Worm (Caenorhabditis elegans) whole organism, dauer: ENCODE results near the gene catp-3.

Experiments
- unc-62 ChIP-seq: sonication (generic microtip); optimal IDR thresholded peaks from 2 replicates; lab custom pipeline; 2017; ENCODE audit warnings: missing biosample characterization, missing genetic modification reagents, missing genetic modification characterization

catp-3 gene

ce11 chrV:8051851-8052250 is 24.0 kb upstream of the catp-3 start, which contains the start of gene sth-1:
sth-1 (plus strand) TSS chrV:8052151.
- TF ChIP-seq unc-62: no peak

ce11 chrV:8054130-8054529 is 21.7 kb upstream of the catp-3 start, which contains the start of gene ZC513.2:
ZC513.2 (plus strand) TSS chrV:8054430.
- TF ChIP-seq unc-62: no peak

- TF ChIP-seq unc-62: no peak
Observed at ce11 chrV:8055170-8055569, 20.6 kb upstream of the catp-3 start.

ce11 chrV:8058359-8058758 is 17.5 kb upstream of the catp-3 start, which contains the start of gene str-138:
str-138 (plus strand) TSS chrV:8058659.
- no peak for TF ChIP-seq unc-62

ce11 chrV:8062074-8062473 is 13.7 kb upstream of the catp-3 start, which contains the start of gene str-139:
str-139 (minus strand) TSS chrV:8062174.
- TF ChIP-seq unc-62: no peak

ce11 chrV:8067800-8068199 is 8.0 kb upstream of the catp-3 start, which contains the start of gene str-140:
str-140 (minus strand) TSS chrV:8067900.
- TF ChIP-seq unc-62: no peak

- TF ChIP-seq unc-62: no peak
Observed at ce11 chrV:8069637-8070036, 6.2 kb upstream of the catp-3 start, which contains the start of gene str-143. str-143 (minus strand) TSS chrV:8069737.

- TF ChIP-seq unc-62: no peak
Observed at ce11 chrV:8072047-8072446, 3.8 kb upstream of the catp-3 start, which contains the start of gene str-144. str-144 (minus strand) TSS chrV:8072147.

- no peak for TF ChIP-seq unc-62
Observed at ce11 chrV:8073162-8073561, 2.6 kb upstream of the catp-3 start.

ce11 chrV:8079813-8080212 is 4.0 kb downstream of the catp-3 start:
- TF ChIP-seq unc-62: no peak

- no peak for TF ChIP-seq unc-62
Observed at ce11 chrV:8081579-8081978, 5.8 kb downstream of the catp-3 start, which contains the start of gene str-131. str-131 (minus strand) TSS chrV:8081679.

- TF ChIP-seq unc-62: no peak
Observed at ce11 chrV:8085141-8085540, 9.3 kb downstream of the catp-3 start, which contains the start of gene C09H5.7. C09H5.7 (minus strand) TSS chrV:8085241.

- no peak for TF ChIP-seq unc-62
Observed at ce11 chrV:8090595-8090994, 14.8 kb downstream of the catp-3 start, which contains the start of gene str-130. str-130 (minus strand) TSS chrV:8090695.

- no peak for TF ChIP-seq unc-62
Observed at ce11 chrV:8092385-8092784, 16.6 kb downstream of the catp-3 start, which contains the start of gene str-129. str-129 (minus strand) TSS chrV:8092485.

ce11 chrV:8095378-8095777 is 19.6 kb downstream of the catp-3 start, which contains the start of gene str-146:
str-146 (minus strand) TSS chrV:8095478.
- no peak for TF ChIP-seq unc-62

ce11 chrV:8098239-8098638 is 22.4 kb downstream of the catp-3 start, which contains the start of gene str-145:
str-145 (minus strand) TSS chrV:8098339.
- no peak for TF ChIP-seq unc-62

- no peak for TF ChIP-seq unc-62
Observed at ce11 chrV:8099306-8099705, 23.5 kb downstream of the catp-3 start, which contains the start of gene sdz-23. sdz-23 (plus strand) TSS chrV:8099606.

- TF ChIP-seq unc-62: no peak
Observed at ce11 chrV:8102960-8103359, 27.1 kb downstream of the catp-3 start, which contains the start of gene str-90. str-90 (plus strand) TSS chrV:8103260.
